Worm (Caenorhabditis elegans) whole organism, young adult: Measurements from ENCODE around the gene srz-64.

Source experiments
- B0035.1 ChIP-seq: sonication (generic microtip); optimal IDR thresholded peaks from 2 replicates; lab custom pipeline; 2016; ENCODE audit warnings: missing genetic modification characterization, mild to moderate bottlenecking, missing compliant biosample characterization, missing genotype, missing genetic modification reagents
- F22D6.2 ChIP-seq: sonication (generic microtip); optimal IDR thresholded peaks from 2 replicates; lab custom pipeline; 2016; ENCODE audit warnings: mild to moderate bottlenecking, missing genetic modification characterization, missing compliant biosample characterization
- F39B2.1 ChIP-seq: fragments of 200-800 bp; sonication (Bioruptor generic); IDR thresholded peaks from 2 replicates; pipeline ENCODE4 v1.3.6; 2022; ENCODE audit warnings: missing genetic modification reagents, missing genetic modification characterization, missing compliant biosample characterization
- K11D2.4 ChIP-seq: fragments of 200-800 bp; sonication (Bioruptor generic); IDR thresholded peaks from 2 replicates; pipeline ENCODE4 v1.3.6; 2022; ENCODE audit warnings: missing genetic modification reagents, missing genetic modification characterization, missing compliant biosample characterization
- K12H6.12 ChIP-seq: fragments of 200-800 bp; sonication (Bioruptor generic); optimal IDR thresholded peaks from 2 replicates; lab custom pipeline; 2018; ENCODE audit warnings: mild to moderate bottlenecking, missing genetic modification characterization, missing compliant biosample characterization
- T07F8.4 ChIP-seq: sonication (generic microtip); optimal IDR thresholded peaks from 2 replicates; lab custom pipeline; 2016; ENCODE audit warnings: mild to moderate bottlenecking, missing genetic modification characterization, moderate library complexity, missing compliant biosample characterization
- Y53F4B.3 ChIP-seq: fragments of 200-800 bp; sonication (Bioruptor generic); IDR thresholded peaks from 2 replicates; pipeline ENCODE4 v1.3.6; 2022; ENCODE audit warnings: missing genetic modification reagents, missing genetic modification characterization, missing compliant biosample characterization
- Y56A3A.18 ChIP-seq: fragments of 200-800 bp; sonication (Bioruptor generic); IDR thresholded peaks from 2 replicates; pipeline ENCODE4 v1.3.6; 2022; ENCODE audit warnings: missing genetic modification reagents, missing genetic modification characterization, missing compliant biosample characterization
- Y79H2A.3 ChIP-seq: fragments of 200-800 bp; sonication (Bioruptor generic); conservative IDR thresholded peaks from 2 replicates; pipeline ENCODE4 v1.3.6; 2022; ENCODE audit warnings: missing genetic modification reagents, missing genetic modification characterization, missing compliant biosample characterization
- aptf-2 ChIP-seq: fragments of 200-800 bp; sonication (Bioruptor generic); conservative IDR thresholded peaks from 2 replicates; pipeline ENCODE4 v1.3.6; 2022; ENCODE audit warnings: missing genetic modification reagents, missing genetic modification characterization, missing compliant biosample characterization
- atf-7 ChIP-seq: sonication (generic microtip); optimal IDR thresholded peaks from 2 replicates; lab custom pipeline; 2017; ENCODE audit warnings: mild to moderate bottlenecking, missing genetic modification characterization, missing compliant biosample characterization
- ceh-58 ChIP-seq: fragments of 200-800 bp; sonication (Bioruptor generic); IDR thresholded peaks from 2 replicates; pipeline ENCODE4 v1.3.6; 2022; ENCODE audit warnings: missing genetic modification characterization, missing compliant biosample characterization
- chd-7 ChIP-seq: sonication (generic microtip); optimal IDR thresholded peaks from 2 replicates; lab custom pipeline; 2016; ENCODE audit warnings: mild to moderate bottlenecking, missing genetic modification characterization, moderate library complexity, missing compliant biosample characterization
- die-1 ChIP-seq: sonication (generic microtip); optimal IDR thresholded peaks from 2 replicates; lab custom pipeline; 2016; ENCODE audit warnings: missing genotype, mild to moderate bottlenecking, missing genetic modification characterization, missing compliant biosample characterization
- dpff-1 ChIP-seq: sonication (generic microtip); optimal IDR thresholded peaks from 2 replicates; lab custom pipeline; 2017; ENCODE audit warnings: mild to moderate bottlenecking, missing genetic modification characterization, missing compliant biosample characterization
- dpl-1 ChIP-seq: fragments of 150-350 bp; optimal IDR thresholded peaks from 2 replicates; lab custom pipeline; 2014; ENCODE audit warnings: missing biosample characterization, missing genetic modification reagents, missing genetic modification characterization
- efl-1 ChIP-seq: fragments of 150-350 bp; optimal IDR thresholded peaks from 2 replicates; lab custom pipeline; 2014; ENCODE audit warnings: missing biosample characterization, missing genetic modification reagents, missing genetic modification characterization
- egl-44 ChIP-seq: fragments of 200-800 bp; sonication (Bioruptor generic); IDR thresholded peaks from 2 replicates; pipeline ENCODE4 v1.3.6; 2022; ENCODE audit warnings: missing genetic modification reagents, missing genetic modification characterization, missing compliant biosample characterization
- egrh-3 ChIP-seq: fragments of 200-800 bp; sonication (Bioruptor generic); IDR thresholded peaks from 2 replicates; pipeline ENCODE4 v1.3.6; 2022; ENCODE audit warnings: missing genetic modification reagents, missing genetic modification characterization, missing compliant biosample characterization
- fkh-3 ChIP-seq: sonication (generic microtip); optimal IDR thresholded peaks from 2 replicates; lab custom pipeline; 2016; ENCODE audit warnings: mild to moderate bottlenecking, missing genetic modification characterization, missing compliant biosample characterization
- hmg-1.2 ChIP-seq: fragments of 200-800 bp; sonication (Bioruptor generic); IDR thresholded peaks from 2 replicates; pipeline ENCODE4 v1.3.6; 2022; ENCODE audit warnings: missing genetic modification reagents, missing genetic modification characterization, missing compliant biosample characterization
- lag-1 ChIP-seq: fragments of 200-800 bp; sonication (Bioruptor generic); IDR thresholded peaks from 2 replicates; pipeline ENCODE4 v1.3.6; 2022; ENCODE audit warnings: missing genetic modification reagents, missing genetic modification characterization, missing compliant biosample characterization
- let-607 ChIP-seq, 2 experiments: fragments of 200-800 bp in 1 of 2; sonication (Bioruptor generic) in 1 of 2; sonication (generic microtip) in 1 of 2; optimal IDR thresholded peaks; 2 replicates each; lab custom pipeline; 2016 to 2018; ENCODE audit warnings: mild to moderate bottlenecking in 2 of 2, missing compliant biosample characterization in 2 of 2, missing genetic modification characterization in 2 of 2, moderate library complexity in 2 of 2, missing genotype in 1 of 2
- lin-26 ChIP-seq: fragments of 200-800 bp; sonication (Bioruptor generic); IDR thresholded peaks from 2 replicates; pipeline ENCODE4 v1.3.6; 2022; ENCODE audit warnings: missing genetic modification reagents, missing genetic modification characterization, missing compliant biosample characterization
- lin-54 ChIP-seq: fragments of 200-800 bp; sonication (Bioruptor generic); optimal IDR thresholded peaks from 2 replicates; lab custom pipeline; 2018; ENCODE audit warnings: mild to moderate bottlenecking, missing genetic modification characterization, missing compliant biosample characterization
- madf-6 ChIP-seq: fragments of 200-800 bp; sonication (Bioruptor generic); IDR thresholded peaks from 2 replicates; pipeline ENCODE4 v1.3.6; 2022; ENCODE audit warnings: missing genetic modification reagents, missing genetic modification characterization, missing compliant biosample characterization
- madf-8 ChIP-seq: fragments of 200-800 bp; sonication (Bioruptor generic); conservative IDR thresholded peaks from 2 replicates; pipeline ENCODE4 v1.3.6; 2022; ENCODE audit warnings: missing genetic modification reagents, missing genetic modification characterization, missing compliant biosample characterization
- mel-28 ChIP-seq: sonication (generic microtip); optimal IDR thresholded peaks from 2 replicates; lab custom pipeline; 2016; ENCODE audit warnings: borderline replicate concordance, mild to moderate bottlenecking, missing genetic modification characterization, missing compliant biosample characterization
- mes-4 ChIP-seq: sonication (generic microtip); optimal IDR thresholded peaks from 2 replicates; lab custom pipeline; 2016; ENCODE audit warnings: missing genotype, missing genetic modification characterization, missing compliant biosample characterization
- nfyb-1 ChIP-seq: fragments of 200-800 bp; sonication (Bioruptor generic); IDR thresholded peaks from 2 replicates; pipeline ENCODE4 v1.3.6; 2022; ENCODE audit warnings: missing genetic modification reagents, missing genetic modification characterization, missing compliant biosample characterization
- nhr-120 ChIP-seq: fragments of 200-800 bp; sonication (Bioruptor generic); IDR thresholded peaks from 2 replicates; pipeline ENCODE4 v1.3.6; 2022; ENCODE audit warnings: missing genetic modification characterization, missing compliant biosample characterization
- nhr-179 ChIP-seq: sonication (generic microtip); optimal IDR thresholded peaks from 2 replicates; lab custom pipeline; 2016; ENCODE audit warnings: mild to moderate bottlenecking, missing genetic modification characterization, missing compliant biosample characterization
- nhr-80 ChIP-seq: sonication (generic microtip); optimal IDR thresholded peaks from 2 replicates; lab custom pipeline; 2016; ENCODE audit warnings: missing genetic modification characterization, missing compliant biosample characterization
- repo-1 ChIP-seq: sonication (generic microtip); optimal IDR thresholded peaks from 2 replicates; lab custom pipeline; 2017; ENCODE audit warnings: mild to moderate bottlenecking, missing genetic modification characterization, missing compliant biosample characterization
- sptf-2 ChIP-seq: fragments of 200-800 bp; sonication (Bioruptor generic); optimal IDR thresholded peaks from 2 replicates; lab custom pipeline; 2018; ENCODE audit warnings: mild to moderate bottlenecking, missing genetic modification characterization, missing compliant biosample characterization
- unc-62 ChIP-seq: fragments of 150-350 bp; optimal IDR thresholded peaks from 2 replicates; lab custom pipeline; 2014; ENCODE audit warnings: missing biosample characterization, missing genetic modification reagents, missing genetic modification characterization
- zfh-2 ChIP-seq: fragments of 200-800 bp; sonication (Bioruptor generic); conservative IDR thresholded peaks from 2 replicates; pipeline ENCODE4 v1.3.6; 2022; ENCODE audit warnings: missing genetic modification reagents, missing genetic modification characterization, missing compliant biosample characterization
- ztf-25 ChIP-seq: fragments of 200-800 bp; sonication (Bioruptor generic); IDR thresholded peaks from 2 replicates; pipeline ENCODE4 v1.3.6; 2022; ENCODE audit warnings: missing genetic modification reagents, missing genetic modification characterization, missing compliant biosample characterization
- ztf-26 ChIP-seq: sonication (generic microtip); optimal IDR thresholded peaks from 2 replicates; lab custom pipeline; 2017; ENCODE audit warnings: missing genetic modification characterization, missing compliant biosample characterization
- ztf-6 ChIP-seq: fragments of 200-800 bp; sonication (Bioruptor generic); IDR thresholded peaks from 2 replicates; pipeline ENCODE4 v1.3.6; 2022; ENCODE audit warnings: missing genetic modification reagents, missing genetic modification characterization, missing compliant biosample characterization

Gene srz-64

DNA sequence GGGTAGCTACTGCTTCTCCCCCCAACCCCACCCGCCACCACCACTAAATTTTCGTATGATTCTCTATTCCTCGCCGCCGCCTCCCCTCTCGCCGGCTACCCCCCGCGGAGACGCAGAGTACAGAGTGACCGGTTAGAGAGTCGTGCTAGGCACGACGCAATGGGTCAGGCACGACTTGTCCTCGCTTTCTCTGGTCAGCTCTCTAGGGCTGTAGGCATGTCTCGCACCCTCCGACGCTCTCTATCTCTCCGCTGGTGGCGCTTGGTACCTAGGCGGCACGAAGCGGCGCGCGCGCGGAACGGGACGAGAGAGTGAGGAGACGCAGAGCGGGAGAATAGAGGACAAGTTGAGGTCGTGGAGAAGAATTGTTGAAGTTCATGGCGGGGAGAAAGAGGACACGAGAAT, 46.2 kb downstream of the srz-64 start (continued):
- TF ChIP-seq mel-28 (tag; lab: Kevin White, UChicago) (no peak), ztf-26 (tag; lab: Kevin White, UChicago) (peak; percentile 69), die-1 (tag; lab: Kevin White, UChicago) (no peak), lag-1 (GFP tag; lab: Robert Waterston, UW) (no peak), mes-4 (tag; lab: Kevin White, UChicago) (no peak), madf-6 (GFP tag; lab: Robert Waterston, UW) (peak; percentile 60; the same call in 1 of the 2 replicates), ztf-25 (GFP tag; lab: Robert Waterston, UW) (0 out of 2 replicates have a peak, but pooled peaks have one; percentile 15), Y56A3A.18 (0 out of 2 replicates have a peak, but pooled peaks have one; percentile 58), lin-54 (no peak), zfh-2 (GFP tag; lab: Robert Waterston, UW) (peak; percentile 98), dpl-1 (GFP tag; lab: Kevin White, UChicago) (no peak), egrh-3 (GFP tag; lab: Robert Waterston, UW) (peak; percentile 94), let-607 (tag; optimal IDR thresholded peaks at IDR 0.05; lab: Kevin White, UChicago) (peak in 1 of 2 experiments; percentile 28), nfyb-1 (GFP tag; lab: Robert Waterston, UW) (peak; percentile 43; the same call in 1 of the 2 replicates), repo-1 (tag; lab: Kevin White, UChicago) (peak; percentile 7), nhr-80 (tag; lab: Kevin White, UChicago) (peak; percentile 83), ztf-6 (GFP tag; lab: Robert Waterston, UW) (no peak), aptf-2 (no peak), nhr-120 (no peak), sptf-2 (GFP tag; lab: Kevin White, UChicago) (no peak), unc-62 (no peak), lin-26 (GFP tag; lab: Robert Waterston, UW) (peak; percentile 52; the same call in 1 of the 2 replicates), efl-1 (GFP tag; lab: Kevin White, UChicago) (peak; percentile 41)

DNA sequence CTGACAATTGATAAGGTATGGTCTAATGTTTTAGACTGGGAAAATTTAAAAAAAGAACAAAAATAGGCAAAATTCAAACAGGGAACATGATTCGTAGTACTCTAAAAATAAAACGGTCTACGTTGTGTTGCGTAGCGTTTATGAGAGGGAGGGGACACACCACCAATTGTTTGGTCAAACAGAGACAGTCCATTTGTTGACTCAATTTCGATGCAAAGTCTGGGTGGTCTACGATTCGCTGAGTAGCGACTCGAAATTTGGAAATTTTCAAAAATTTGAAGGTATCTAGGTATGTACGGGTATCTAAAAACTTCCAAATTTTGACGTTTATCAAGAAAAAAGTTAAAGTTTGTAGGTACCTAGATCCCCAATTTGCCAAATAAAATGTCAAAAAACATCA, 47.3 kb downstream of the srz-64 start:
- TF ChIP-seq Y53F4B.3 (GFP tag; lab: Robert Waterston, UW), result no peak
- TF ChIP-seq K12H6.12 (tag; lab: Kevin White, UChicago), result no peak
- TF ChIP-seq B0035.1 (tag; lab: Kevin White, UChicago), result no peak
- TF ChIP-seq mes-4 (tag; lab: Kevin White, UChicago), result no peak
- no peak for TF ChIP-seq lin-26 (GFP tag; lab: Robert Waterston, UW)
- no peak for TF ChIP-seq egl-44 (GFP tag; lab: Robert Waterston, UW)
- TF ChIP-seq chd-7, result no peak
- no peak for TF ChIP-seq Y79H2A.3
- no peak for TF ChIP-seq nhr-179 (tag; lab: Kevin White, UChicago)
- no peak for TF ChIP-seq let-607 (tag; optimal IDR thresholded peaks at IDR 0.05; lab: Kevin White, UChicago)

DNA sequence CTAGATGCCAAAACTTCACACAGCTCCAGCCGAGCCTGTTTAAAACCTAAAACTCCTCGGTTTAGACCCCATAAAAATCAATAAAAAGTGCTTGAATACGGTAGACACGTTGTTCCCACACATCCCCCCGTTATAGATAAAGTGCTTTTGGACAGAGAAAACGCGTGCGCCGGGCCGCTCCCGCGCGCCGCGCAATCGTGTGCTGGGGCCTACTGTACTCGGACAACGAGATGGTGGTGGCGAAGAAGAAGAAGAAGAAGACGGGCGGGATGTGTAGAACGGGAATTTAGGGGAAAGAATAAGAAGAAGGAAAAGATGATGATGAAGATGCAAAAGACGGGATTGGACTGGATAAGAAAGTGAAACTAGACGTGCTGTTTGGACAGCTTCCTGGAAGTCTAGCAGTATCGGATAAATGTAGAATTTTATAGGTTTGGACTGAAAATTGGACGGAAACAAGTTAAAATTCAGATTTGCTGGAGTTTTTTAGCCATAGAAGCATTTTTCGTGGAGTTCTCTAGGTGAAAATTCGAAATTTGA, 48.6 kb downstream of the srz-64 start:
- no peak for TF ChIP-seq T07F8.4 (tag; lab: Kevin White, UChicago)
- TF ChIP-seq zfh-2 (GFP tag; lab: Robert Waterston, UW), result 0 out of 2 replicates have a peak, but pooled peaks have one; percentile 35

DNA sequence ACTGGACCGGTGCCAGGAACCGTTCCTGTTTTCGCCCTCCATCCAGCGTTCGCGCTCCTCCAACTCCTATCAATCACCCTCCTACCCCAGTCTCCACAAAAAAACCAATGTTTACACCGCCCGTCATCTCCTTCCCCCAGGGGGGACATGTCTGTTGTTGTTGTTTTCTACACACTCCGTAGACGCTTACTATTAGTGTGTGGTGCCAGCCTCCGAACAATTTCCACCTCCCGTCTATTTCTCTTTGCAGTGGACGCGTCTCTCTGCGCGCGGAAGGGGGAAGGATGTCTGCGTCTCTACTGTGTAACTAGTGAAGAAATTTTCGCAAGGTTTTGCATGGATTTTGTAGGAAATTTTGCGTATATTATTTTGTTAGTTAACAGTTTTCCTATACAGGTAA, 50.6 kb downstream of the srz-64 start:
- peak; percentile 14 for TF ChIP-seq K12H6.12 (tag; lab: Kevin White, UChicago)
- no peak for TF ChIP-seq F39B2.1 (GFP tag; lab: Robert Waterston, UW)
- no peak for TF ChIP-seq F22D6.2 (tag; lab: Kevin White, UChicago)
- TF ChIP-seq zfh-2 (GFP tag; lab: Robert Waterston, UW), result peak; percentile 54
- no peak for TF ChIP-seq fkh-3 (tag; lab: Kevin White, UChicago)
- no peak for TF ChIP-seq ceh-58 (GFP tag; lab: Robert Waterston, UW)
- TF ChIP-seq madf-8, result no peak
- TF ChIP-seq let-607 (tag; optimal IDR thresholded peaks at IDR 0.05; lab: Kevin White, UChicago), result no peak
- TF ChIP-seq ztf-26 (tag; lab: Kevin White, UChicago), result no peak
- TF ChIP-seq atf-7 (tag; lab: Kevin White, UChicago), result no peak
- TF ChIP-seq hmg-1.2 (GFP tag; lab: Robert Waterston, UW), result peak; percentile 91
- TF ChIP-seq K11D2.4 (GFP tag; lab: Robert Waterston, UW), result no peak
- TF ChIP-seq aptf-2, result 0 out of 2 replicates have a peak, but pooled peaks have one; percentile 34
- no peak for TF ChIP-seq dpff-1 (tag; lab: Kevin White, UChicago)
